Worm (Caenorhabditis elegans) whole organism, midembryonic: ENCODE results near the gene oac-29.

Source experiments
- T22C8.4 ChIP-seq: fragments of 200-800 bp; sonication (Bioruptor generic); IDR thresholded peaks from 2 replicates; pipeline ENCODE4 v1.3.6; 2022; ENCODE audit warnings: missing genetic modification characterization, missing compliant biosample characterization
- ref-1 ChIP-seq: fragments of 200-800 bp; sonication (Bioruptor generic); conservative IDR thresholded peaks from 2 replicates; pipeline ENCODE4 v1.3.6; 2022; ENCODE audit warnings: missing genetic modification reagents, missing genetic modification characterization, missing compliant biosample characterization
- tab-1 ChIP-seq: fragments of 200-800 bp; sonication (Bioruptor generic); IDR thresholded peaks from 2 replicates; pipeline ENCODE4 v1.3.6; 2022; ENCODE audit warnings: missing genetic modification characterization, missing compliant biosample characterization
- ztf-29 ChIP-seq: fragments of 200-800 bp; sonication (Bioruptor generic); IDR thresholded peaks from 2 replicates; pipeline ENCODE4 v1.3.6; 2022; ENCODE audit warnings: missing genetic modification reagents, missing genetic modification characterization, missing compliant biosample characterization

- TF ChIP-seq tab-1 (GFP tag; lab: Robert Waterston, UW) (no peak), ref-1 (GFP tag; lab: Robert Waterston, UW) (no peak), T22C8.4 (GFP tag; lab: Robert Waterston, UW) (no peak), ztf-29 (GFP tag; lab: Robert Waterston, UW) (no peak)
Observed at ce11 chrV:8606099-8606696, 29.3 kb downstream of the oac-29 start, which contains the start of gene vps-60.
